Fruit fly (Drosophila melanogaster): Measurements from ENCODE around the gene alt.

DNA sequence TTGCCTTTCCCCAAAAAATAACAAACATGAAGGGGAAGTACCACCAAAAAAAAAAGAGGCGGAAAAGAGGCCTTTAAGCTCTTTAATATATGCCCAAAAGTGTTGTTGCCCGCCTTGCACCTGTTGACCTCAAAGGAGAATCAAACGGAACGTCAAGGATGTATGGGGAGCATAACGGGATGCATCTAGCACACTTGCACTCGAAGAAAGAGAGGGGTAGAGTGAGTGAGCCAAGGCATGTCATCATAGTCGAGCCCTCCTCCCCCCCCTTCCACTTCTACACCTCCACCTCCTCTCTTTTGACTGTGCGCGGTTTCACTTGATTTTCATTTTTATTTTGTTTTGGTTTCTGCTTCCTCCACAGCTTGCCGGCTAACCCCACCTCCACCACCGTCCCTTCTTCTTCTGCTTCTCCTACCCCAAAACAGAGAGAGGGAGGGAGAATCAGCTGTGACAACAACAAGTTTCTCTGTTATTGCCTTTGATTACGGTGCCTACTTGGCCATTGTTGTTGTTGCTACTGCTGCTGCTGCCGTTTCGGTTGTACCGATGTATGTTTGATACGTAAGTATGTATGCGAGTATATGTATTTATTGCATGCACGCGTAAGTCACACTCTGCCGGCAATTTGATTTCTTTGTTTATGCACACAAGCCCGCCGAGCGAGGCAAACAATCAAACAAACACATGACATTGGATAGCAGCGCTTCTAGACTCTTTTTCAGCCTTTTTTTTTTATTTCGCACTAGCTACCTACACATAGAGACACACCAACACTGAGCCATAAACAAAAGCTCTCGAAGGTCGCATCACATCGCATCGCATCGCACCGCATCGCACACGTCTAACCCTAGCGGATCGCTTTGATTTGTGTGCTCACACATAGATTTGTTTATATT, 30.6 kb upstream of the alt start:
- TF ChIP-seq CTCF (optimal IDR thresholded peaks at IDR 0.05) (no peak), CG8478 (optimal IDR thresholded peaks at IDR 0.05) (no peak)
